Worm (Caenorhabditis elegans) whole organism, mixed stage, embryonic: ENCODE results near the gene Y45G12B.3.

Source experiments
- elt-3 ChIP-seq: fragments of 150-350 bp; optimal IDR thresholded peaks from 2 replicates; lab custom pipeline; 2014; ENCODE audit warnings: missing biosample characterization, missing genetic modification characterization
- mab-5 ChIP-seq: fragments of 150-350 bp; optimal IDR thresholded peaks from 2 replicates; lab custom pipeline; 2014; ENCODE audit warnings: missing biosample characterization, missing genetic modification characterization
- pha-4 ChIP-seq: fragments of 150-350 bp; optimal IDR thresholded peaks from 2 replicates; lab custom pipeline; 2018; ENCODE audit warnings: missing biosample characterization, missing genetic modification reagents, missing genetic modification characterization
- snpc-4 ChIP-seq: fragments of 150-350 bp; optimal IDR thresholded peaks from 2 replicates; lab custom pipeline; 2014; ENCODE audit warnings: missing biosample characterization, missing genetic modification characterization

DNA sequence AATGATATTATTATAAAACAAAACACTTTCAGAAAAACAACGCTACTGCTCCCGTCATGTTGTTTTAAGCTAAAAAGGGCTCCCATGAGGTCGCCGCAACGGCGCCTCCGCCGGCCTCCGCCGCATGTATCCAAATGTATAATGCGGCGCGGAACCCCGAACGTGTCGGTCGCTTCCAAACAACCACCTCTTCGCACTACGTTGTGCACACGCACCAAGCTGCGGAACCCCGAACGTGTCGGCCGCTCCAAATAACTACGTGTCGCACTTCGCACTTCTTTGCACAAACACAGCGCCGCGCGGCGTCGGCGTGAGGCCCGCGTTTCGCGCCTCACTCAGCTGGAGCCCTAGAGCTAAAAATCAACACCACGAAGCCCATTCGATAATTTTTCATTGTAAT, 20.9 kb upstream of the Y45G12B.3 start:
- TF ChIP-seq mab-5 (tag; lab: Kevin White, UChicago) (no peak), snpc-4 (tag; lab: Kevin White, UChicago) (no peak), elt-3 (tag; lab: Kevin White, UChicago) (no peak), pha-4 (no peak)
